Fruit fly (Drosophila melanogaster) whole organism, embryonic: ENCODE measurements around the gene Shc.
A peak's percentile ranks its signal among the peaks of the same experiment; 100 is the strongest.

Experiments
- Bdp1 ChIP-seq: fragments of 200-800 bp; sonication (Bioruptor generic); optimal IDR thresholded peaks from 3 replicates; lab custom pipeline; 2016; ENCODE audit warnings: missing biosample characterization, missing genetic modification characterization
- CG10147 ChIP-seq: fragments of 200-800 bp; sonication (Bioruptor generic); optimal IDR thresholded peaks from 2 replicates; lab custom pipeline; 2019; ENCODE audit warnings: missing biosample characterization, mild to moderate bottlenecking, missing genetic modification characterization, moderate library complexity
- CG10274 ChIP-seq: fragments of 200-800 bp; sonication (Bioruptor generic); optimal IDR thresholded peaks from 3 replicates; lab custom pipeline; 2017; ENCODE audit warnings: missing biosample characterization, mild to moderate bottlenecking, missing genetic modification characterization
- CG10565 ChIP-seq: fragments of 200-800 bp; sonication (Bioruptor generic); optimal IDR thresholded peaks from 3 replicates; lab custom pipeline; 2016; ENCODE audit warnings: missing biosample characterization, mild to moderate bottlenecking, missing genetic modification characterization
- CG10959 ChIP-seq: fragments of 200-800 bp; sonication (Bioruptor generic); IDR thresholded peaks from 2 replicates; pipeline ENCODE4 v1.3.6; 2022; ENCODE audit warnings: missing biosample characterization, missing genetic modification characterization
- CG1233 ChIP-seq: fragments of 200-800 bp; sonication (Bioruptor generic); optimal IDR thresholded peaks from 4 replicates; lab custom pipeline; 2018; ENCODE audit warnings: missing biosample characterization, mild to moderate bottlenecking, missing genetic modification characterization
- CG12942 ChIP-seq: fragments of 200-800 bp; sonication (Bioruptor generic); optimal IDR thresholded peaks from 3 replicates; lab custom pipeline; 2016; ENCODE audit warnings: missing biosample characterization, missing genetic modification characterization
- CG15601 ChIP-seq: fragments of 200-800 bp; sonication (Bioruptor generic); optimal IDR thresholded peaks from 3 replicates; lab custom pipeline; 2019; ENCODE audit warnings: missing biosample characterization, mild to moderate bottlenecking, missing genetic modification characterization, moderate library complexity
- CG16815 ChIP-seq: fragments of 200-800 bp; sonication (Bioruptor generic); optimal IDR thresholded peaks from 3 replicates; lab custom pipeline; 2017; ENCODE audit warnings: missing biosample characterization, mild to moderate bottlenecking, missing genetic modification characterization
- CG17359 ChIP-seq: fragments of 200-800 bp; sonication (Bioruptor generic); optimal IDR thresholded peaks from 3 replicates; lab custom pipeline; 2018; ENCODE audit warnings: missing biosample characterization, mild to moderate bottlenecking, missing genetic modification characterization, moderate library complexity
- CG2712 ChIP-seq: fragments of 200-800 bp; optimal IDR thresholded peaks from 3 replicates; lab custom pipeline; 2019; ENCODE audit warnings: missing biosample characterization, mild to moderate bottlenecking, missing genetic modification characterization, moderate library complexity
- CG31441 ChIP-seq: fragments of 200-800 bp; sonication (Bioruptor generic); IDR thresholded peaks from 2 replicates; pipeline ENCODE4 v1.3.6; 2022; ENCODE audit warnings: missing biosample characterization, missing genetic modification characterization
- CG3163 ChIP-seq: fragments of 200-800 bp; sonication (Bioruptor generic); optimal IDR thresholded peaks from 3 replicates; lab custom pipeline; 2016; ENCODE audit warnings: missing biosample characterization, missing genetic modification characterization
- CG33557 ChIP-seq: fragments of 200-800 bp; sonication (Bioruptor generic); optimal IDR thresholded peaks from 2 replicates; lab custom pipeline; 2019; ENCODE audit warnings: missing biosample characterization, mild to moderate bottlenecking, missing genetic modification characterization, moderate library complexity
- CG4730 ChIP-seq: fragments of 200-800 bp; sonication (Bioruptor generic); IDR thresholded peaks from 2 replicates; pipeline ENCODE4 v1.3.6; 2022; ENCODE audit warnings: missing biosample characterization, missing genetic modification characterization
- CG5953 ChIP-seq: fragments of 200-800 bp; sonication (Bioruptor generic); IDR thresholded peaks from 2 replicates; pipeline ENCODE4 v1.3.6; 2022; ENCODE audit warnings: missing biosample characterization, missing genetic modification characterization
- CG9727 ChIP-seq: fragments of 200-800 bp; sonication (Bioruptor generic); optimal IDR thresholded peaks from 3 replicates; lab custom pipeline; 2017; ENCODE audit warnings: missing biosample characterization, mild to moderate bottlenecking, missing genetic modification characterization
- CG9817 ChIP-seq: fragments of 200-800 bp; sonication (Bioruptor generic); optimal IDR thresholded peaks from 2 replicates; lab custom pipeline; 2018; ENCODE audit warnings: missing biosample characterization, mild to moderate bottlenecking, missing genetic modification characterization, moderate library complexity
- CG9932 ChIP-seq: fragments of 200-800 bp; sonication (Bioruptor generic); IDR thresholded peaks from 2 replicates; pipeline ENCODE4 v1.3.6; 2022; ENCODE audit warnings: missing biosample characterization, missing genetic modification characterization
- CTCF ChIP-seq: fragments of 200-800 bp; sonication (Bioruptor generic); optimal IDR thresholded peaks from 2 replicates; lab custom pipeline; 2017; ENCODE audit warnings: missing biosample characterization, mild to moderate bottlenecking, missing genetic modification characterization, moderate library complexity
- Camta ChIP-seq: fragments of 200-800 bp; sonication (Bioruptor generic); optimal IDR thresholded peaks from 2 replicates; lab custom pipeline; 2016; ENCODE audit warnings: missing biosample characterization, missing genetic modification characterization
- CkIIα-i1 ChIP-seq: fragments of 200-800 bp; sonication (Bioruptor generic); IDR thresholded peaks from 2 replicates; pipeline ENCODE4 v1.3.6; 2022; ENCODE audit warnings: missing biosample characterization, missing genetic modification characterization
- CrebB ChIP-seq: fragments of 200-800 bp; sonication (Bioruptor generic); optimal IDR thresholded peaks from 3 replicates; lab custom pipeline; 2018; ENCODE audit warnings: missing biosample characterization, mild to moderate bottlenecking, missing genetic modification characterization
- Dip2 ChIP-seq: fragments of 200-800 bp; sonication (Bioruptor generic); IDR thresholded peaks from 2 replicates; pipeline ENCODE4 v1.3.6; 2022; ENCODE audit warnings: missing biosample characterization, missing genetic modification characterization
- Dref ChIP-seq: fragments of 200-800 bp; sonication (Bioruptor generic); IDR thresholded peaks from 2 replicates; pipeline ENCODE4 v1.3.6; 2022; ENCODE audit warnings: missing biosample characterization, missing genetic modification characterization
- E2f1 ChIP-seq: fragments of 200-800 bp; sonication (Bioruptor generic); IDR thresholded peaks from 2 replicates; pipeline ENCODE4 v1.3.6; 2022; ENCODE audit warnings: missing biosample characterization, missing genetic modification characterization
- Fer1 ChIP-seq: fragments of 200-800 bp; sonication (Bioruptor generic); optimal IDR thresholded peaks from 2 replicates; lab custom pipeline; 2017; ENCODE audit warnings: missing biosample characterization, mild to moderate bottlenecking, missing genetic modification characterization
- Hey ChIP-seq: fragments of 200-800 bp; sonication (Bioruptor generic); optimal IDR thresholded peaks from 3 replicates; lab custom pipeline; 2018; ENCODE audit warnings: missing biosample characterization, mild to moderate bottlenecking, missing genetic modification characterization
- Hr3 ChIP-seq: fragments of 200-800 bp; sonication (Bioruptor generic); optimal IDR thresholded peaks from 3 replicates; lab custom pipeline; 2016; ENCODE audit warnings: missing biosample characterization, missing genetic modification characterization
- Mrtf ChIP-seq: fragments of 200-800 bp; sonication (Bioruptor generic); IDR thresholded peaks from 3 replicates; pipeline ENCODE4 v1.3.6; 2022; ENCODE audit warnings: missing biosample characterization, missing genetic modification characterization
- Myb ChIP-seq: fragments of 200-800 bp; sonication (Bioruptor generic); optimal IDR thresholded peaks from 2 replicates; lab custom pipeline; 2016; ENCODE audit warnings: missing biosample characterization, missing genetic modification characterization
- NK7.1 ChIP-seq: fragments of 200-800 bp; sonication (Bioruptor generic); optimal IDR thresholded peaks from 3 replicates; lab custom pipeline; 2016; ENCODE audit warnings: missing biosample characterization, missing genetic modification characterization
- Oaz ChIP-seq: fragments of 200-800 bp; sonication (Bioruptor generic); IDR thresholded peaks from 2 replicates; pipeline ENCODE4 v1.3.6; 2022; ENCODE audit warnings: missing biosample characterization, missing genetic modification characterization
- PHDP ChIP-seq: fragments of 200-800 bp; sonication (Bioruptor generic); optimal IDR thresholded peaks from 3 replicates; lab custom pipeline; 2018; ENCODE audit warnings: missing biosample characterization, mild to moderate bottlenecking, missing genetic modification characterization, moderate library complexity
- Rx ChIP-seq: fragments of 200-800 bp; sonication (Bioruptor generic); IDR thresholded peaks from 2 replicates; pipeline ENCODE4 v1.3.6; 2022; ENCODE audit warnings: missing biosample characterization, missing genetic modification characterization
- Sox102F ChIP-seq: fragments of 200-800 bp; sonication (Bioruptor generic); optimal IDR thresholded peaks from 2 replicates; lab custom pipeline; 2018; ENCODE audit warnings: missing biosample characterization, mild to moderate bottlenecking, missing genetic modification characterization, moderate library complexity
- amos ChIP-seq: fragments of 200-800 bp; sonication (Bioruptor generic); IDR thresholded peaks from 2 replicates; pipeline ENCODE4 v1.3.6; 2022; ENCODE audit warnings: missing biosample characterization, missing genetic modification characterization; ENCODE audit not compliant: partially characterized antibody
- br ChIP-seq: fragments of >200 bp; optimal IDR thresholded peaks from 2 replicates; lab custom pipeline; 2017
- cato ChIP-seq: fragments of 200-800 bp; sonication (Bioruptor generic); optimal IDR thresholded peaks from 2 replicates; lab custom pipeline; 2016; ENCODE audit warnings: missing biosample characterization, missing genetic modification characterization, borderline replicate concordance
- fru ChIP-seq: fragments of >200 bp; optimal IDR thresholded peaks from 2 replicates; lab custom pipeline; 2017
- gem ChIP-seq: fragments of 200-800 bp; sonication (Bioruptor generic); optimal IDR thresholded peaks from 2 replicates; lab custom pipeline; 2019; ENCODE audit warnings: missing biosample characterization, mild to moderate bottlenecking, missing genetic modification characterization, moderate library complexity
- hb ChIP-seq: fragments of 200-800 bp; sonication (Bioruptor generic); IDR thresholded peaks from 3 replicates; pipeline ENCODE4 v1.3.6; 2022; ENCODE audit warnings: missing biosample characterization, missing genetic modification characterization; ENCODE audit not compliant: partially characterized antibody
- jing ChIP-seq: fragments of 200-800 bp; sonication (Bioruptor generic); optimal IDR thresholded peaks from 2 replicates; lab custom pipeline; 2018; ENCODE audit warnings: missing biosample characterization, mild to moderate bottlenecking, missing genetic modification characterization
- klu ChIP-seq: fragments of 200-800 bp; sonication (Bioruptor generic); IDR thresholded peaks from 2 replicates; pipeline ENCODE4 v1.3.6; 2022; ENCODE audit warnings: missing biosample characterization, missing genetic modification characterization
- lilli ChIP-seq: fragments of 200-800 bp; sonication (Bioruptor generic); optimal IDR thresholded peaks from 3 replicates; lab custom pipeline; 2016; ENCODE audit warnings: missing biosample characterization, missing genetic modification characterization
- lov ChIP-seq, 2 experiments: fragments of 200-800 bp in 1 of 2; fragments of >200 bp in 1 of 2; sonication (Bioruptor generic) in 1 of 2; IDR thresholded peaks in 1 of 2; optimal IDR thresholded peaks in 1 of 2; 2 replicates in 1 of 2; 3 replicates in 1 of 2; pipeline versions ENCODE4 v1.3.6 to Lab custom; 2017 to 2022; ENCODE audit warnings: missing biosample characterization in 1 of 2, missing genetic modification characterization in 1 of 2
- rib ChIP-seq: fragments of 200-800 bp; sonication (Bioruptor generic); IDR thresholded peaks from 2 replicates; pipeline ENCODE4 v1.3.6; 2022; ENCODE audit warnings: missing biosample characterization, missing genetic modification characterization
- slp2 ChIP-seq: fragments of 200-800 bp; sonication (Bioruptor generic); optimal IDR thresholded peaks from 2 replicates; lab custom pipeline; 2016; ENCODE audit warnings: missing biosample characterization, missing genetic modification characterization
- tio ChIP-seq: fragments of 200-800 bp; sonication (Bioruptor generic); optimal IDR thresholded peaks from 2 replicates; lab custom pipeline; 2017; ENCODE audit warnings: missing biosample characterization, missing genetic modification characterization, inconsistent platforms
- twi ChIP-seq: fragments of 200-800 bp; optimal IDR thresholded peaks from 2 replicates; lab custom pipeline; 2019; ENCODE audit warnings: missing biosample characterization, mild to moderate bottlenecking, missing genetic modification characterization, moderate library complexity
- wor ChIP-seq: fragments of 200-800 bp; sonication (Bioruptor generic); IDR thresholded peaks from 2 replicates; pipeline ENCODE4 v1.3.6; 2022; ENCODE audit warnings: missing biosample characterization, missing genetic modification characterization
- z ChIP-seq: fragments of 200-800 bp; sonication (Bioruptor generic); IDR thresholded peaks from 3 replicates; pipeline ENCODE4 v1.3.6; 2022; ENCODE audit warnings: missing biosample characterization, missing genetic modification characterization

The Shc gene

dm6 chr3L:9402157-9402890, 24.5 kb upstream of the Shc start, which contains the start of gene eIF4E1 (continued):
- no peak for TF ChIP-seq CG33557 (GFP tag; lab: Kevin White, UChicago)
- no peak for TF ChIP-seq CG10274 (GFP tag; lab: Kevin White, UChicago)
- TF ChIP-seq CG17359 (tag; lab: Kevin White, UChicago) = no peak
- no peak for TF ChIP-seq Sox102F (GFP tag; lab: Kevin White, UChicago)
- TF ChIP-seq Rx = no peak
- no peak for TF ChIP-seq CG10959 (GFP tag; lab: Robert Waterston, UW)
- peak; percentile 31; the same call in 1 of the 2 replicates for TF ChIP-seq CG9932 (GFP tag; lab: Robert Waterston, UW)
- TF ChIP-seq CTCF (GFP tag; lab: Kevin White, UChicago) = no peak
- no peak for TF ChIP-seq CG16815
- TF ChIP-seq Dip2 (GFP tag; lab: Robert Waterston, UW) = no peak
- no peak for TF ChIP-seq lov (optimal IDR thresholded peaks at IDR 0.05; lab: Kevin White, UChicago)
- TF ChIP-seq lov (GFP tag; IDR thresholded peaks at IDR 0.05; lab: Robert Waterston, UW) = no peak
- peak; percentile 1 for TF ChIP-seq CG1233
- no peak for TF ChIP-seq CG3163
- TF ChIP-seq Bdp1 (GFP tag; lab: Kevin White, UChicago) = no peak
- TF ChIP-seq Oaz (GFP tag; lab: Robert Waterston, UW) = no peak
- TF ChIP-seq slp2 (GFP tag; lab: Kevin White, UChicago) = no peak
- TF ChIP-seq CrebB (tag; lab: Kevin White, UChicago) = no peak
- no peak for TF ChIP-seq z
- TF ChIP-seq Mrtf (GFP tag; lab: Robert Waterston, UW) = no peak
- TF ChIP-seq Dref (GFP tag; lab: Robert Waterston, UW) = peak; percentile 92
- no peak for TF ChIP-seq CG31441 (GFP tag; lab: Robert Waterston, UW)
- TF ChIP-seq E2f1 (GFP tag; lab: Robert Waterston, UW) = no peak
- TF ChIP-seq rib (GFP tag; lab: Robert Waterston, UW) = no peak
- 0 out of 2 replicates have a peak, but pooled peaks have one; percentile 14 for TF ChIP-seq klu (GFP tag; lab: Robert Waterston, UW)
- peak; percentile 53 for TF ChIP-seq CG2712 (tag; lab: Kevin White, UChicago)
- peak; percentile 32 for TF ChIP-seq Camta
- TF ChIP-seq lilli (GFP tag; lab: Kevin White, UChicago) = peak; percentile 2
- TF ChIP-seq amos (GFP tag; lab: Robert Waterston, UW) = peak; percentile 86
- no peak for TF ChIP-seq twi (tag; lab: Kevin White, UChicago)
- no peak for TF ChIP-seq CG15601 (tag; lab: Kevin White, UChicago)
- no peak for TF ChIP-seq NK7.1 (GFP tag; lab: Kevin White, UChicago)
- TF ChIP-seq Hey = no peak
- no peak for TF ChIP-seq jing
- TF ChIP-seq hb (GFP tag; lab: Robert Waterston, UW) = 0 out of 3 replicates have a peak, but pooled peaks have one; percentile 62
- TF ChIP-seq CG9727 (GFP tag; lab: Kevin White, UChicago) = no peak
- no peak for TF ChIP-seq tio (GFP tag; lab: Kevin White, UChicago)
- TF ChIP-seq Hr3 (GFP tag; lab: Kevin White, UChicago) = no peak
- TF ChIP-seq Myb (GFP tag; lab: Kevin White, UChicago) = peak; percentile 100
- no peak for TF ChIP-seq CG12942
- no peak for TF ChIP-seq Fer1 (GFP tag; lab: Kevin White, UChicago)
- no peak for TF ChIP-seq CkIIα-i1 (GFP tag; lab: Robert Waterston, UW)
- no peak for TF ChIP-seq wor (GFP tag; lab: Robert Waterston, UW)
- TF ChIP-seq PHDP (tag; lab: Kevin White, UChicago) = no peak
- no peak for TF ChIP-seq CG5953 (GFP tag; lab: Robert Waterston, UW)
- TF ChIP-seq cato (GFP tag; lab: Kevin White, UChicago) = no peak
- no peak for TF ChIP-seq CG9817 (tag; lab: Kevin White, UChicago)
- no peak for TF ChIP-seq br
- peak; percentile 5 for TF ChIP-seq gem (tag; lab: Kevin White, UChicago)
- no peak for TF ChIP-seq CG10565 (GFP tag; lab: Kevin White, UChicago)
- peak; percentile 14 for TF ChIP-seq CG10147
- no peak for TF ChIP-seq fru (lab: Kevin White, UChicago)
- no peak for TF ChIP-seq CG4730 (GFP tag; lab: Robert Waterston, UW)
